Fruit fly (Drosophila melanogaster): ENCODE measurements around the gene Bhmt.

Gene Bhmt

dm6 chr2L:18974063-18974779 lies 17.1 kb upstream of the Bhmt start, which contains the start of the genes L2HGDH and CG10431 (continued):
- TF ChIP-seq CG7368 (GFP tag; optimal IDR thresholded peaks at IDR 0.05) (peak; percentile 25), salr (GFP tag; optimal IDR thresholded peaks at IDR 0.05) (no peak), dac (GFP tag; optimal IDR thresholded peaks at IDR 0.05) (no peak), Smox (GFP tag; optimal IDR thresholded peaks at IDR 0.05) (no peak), Ets96B (tag; optimal IDR thresholded peaks at IDR 0.05) (peak; percentile 52), spab (GFP tag; optimal IDR thresholded peaks at IDR 0.05) (no peak), CG8632 (GFP tag; optimal IDR thresholded peaks at IDR 0.05) (no peak), CG6276 (GFP tag; optimal IDR thresholded peaks at IDR 0.05) (no peak), net (GFP tag; optimal IDR thresholded peaks at IDR 0.05) (no peak), Gug (GFP tag; IDR thresholded peaks at IDR 0.05) (no peak), eg (GFP tag; IDR thresholded peaks at IDR 0.05) (peak; percentile 74), CG11294 (GFP tag; IDR thresholded peaks at IDR 0.05) (no peak), Eip75B (GFP tag; optimal IDR thresholded peaks at IDR 0.05) (no peak), CG3919 (GFP tag; optimal IDR thresholded peaks at IDR 0.05) (no peak), CG9139 (GFP tag; optimal IDR thresholded peaks at IDR 0.05) (no peak), CG16779 (tag; optimal IDR thresholded peaks at IDR 0.05) (no peak), OdsH (GFP tag; optimal IDR thresholded peaks at IDR 0.05) (no peak), pdm3 (GFP tag; optimal IDR thresholded peaks at IDR 0.05) (no peak), topi (GFP tag; optimal IDR thresholded peaks at IDR 0.05) (peak; percentile 65), cyc (GFP tag; optimal IDR thresholded peaks at IDR 0.05) (no peak), Eip78C (GFP tag) (peak; percentile 92)

dm6 chr2L:18968370-18969105 lies 11.4 kb upstream of the Bhmt start, which contains the start of the genes Nak and Tango6:
Gene Nak, minus strand, starts transcription at chr2L:18968744.
Gene Tango6, plus strand, starts transcription at chr2L:18969028.
- TF ChIP-seq lz (GFP tag; optimal IDR thresholded peaks at IDR 0.05) (peak; percentile 27), net (GFP tag; optimal IDR thresholded peaks at IDR 0.05) (no peak), CG34406 (GFP tag; optimal IDR thresholded peaks at IDR 0.05) (no peak), Blimp-1 (GFP tag; optimal IDR thresholded peaks at IDR 0.05) (peak; percentile 11), CG15336 (GFP tag; IDR thresholded peaks at IDR 0.05) (peak; percentile 25; the same call in 1 of the 2 replicates), Gug (GFP tag; IDR thresholded peaks at IDR 0.05) (no peak), CG8119 (GFP tag; IDR thresholded peaks at IDR 0.05) (no peak), Met (GFP tag; optimal IDR thresholded peaks at IDR 0.05) (peak; percentile 44), CG8632 (GFP tag; optimal IDR thresholded peaks at IDR 0.05) (no peak), CG1621 (tag; optimal IDR thresholded peaks at IDR 0.05) (no peak), eg (GFP tag; IDR thresholded peaks at IDR 0.05) (no peak), CG16779 (tag; optimal IDR thresholded peaks at IDR 0.05) (no peak), CG11762 (GFP tag; optimal IDR thresholded peaks at IDR 0.05; ENCODE audit: insufficient read depth) (no peak), spab (GFP tag; optimal IDR thresholded peaks at IDR 0.05) (no peak), dsx (GFP tag; optimal IDR thresholded peaks at IDR 0.05; ENCODE audit: poor library complexity, severe bottlenecking) (no peak), Hr39 (GFP tag; optimal IDR thresholded peaks at IDR 0.05) (peak; percentile 46), fkh (GFP tag; optimal IDR thresholded peaks at IDR 0.05) (peak; percentile 86), CG8319 (GFP tag; optimal IDR thresholded peaks at IDR 0.05) (no peak), CG11294 (GFP tag; IDR thresholded peaks at IDR 0.05) (no peak), Eip75B (GFP tag; optimal IDR thresholded peaks at IDR 0.05) (peak; percentile 36), Sox14 (GFP tag; optimal IDR thresholded peaks at IDR 0.05) (peak; percentile 72), CG4318 (GFP tag; optimal IDR thresholded peaks at IDR 0.05) (no peak), dac (GFP tag; optimal IDR thresholded peaks at IDR 0.05) (no peak), CG6808 (GFP tag; optimal IDR thresholded peaks at IDR 0.05) (no peak), salr (GFP tag; optimal IDR thresholded peaks at IDR 0.05) (no peak), CG6854 (GFP tag; optimal IDR thresholded peaks at IDR 0.05) (peak; percentile 38), Eip78C (GFP tag) (peak; percentile 71), Sox15 (GFP tag; optimal IDR thresholded peaks at IDR 0.05) (no peak), topi (GFP tag; optimal IDR thresholded peaks at IDR 0.05) (peak; percentile 47), CG31627 (GFP tag; optimal IDR thresholded peaks at IDR 0.05) (peak; percentile 58), acj6 (GFP tag; optimal IDR thresholded peaks at IDR 0.05) (no peak), CG3032 (tag; optimal IDR thresholded peaks at IDR 0.05) (peak; percentile 47), vri (GFP tag; optimal IDR thresholded peaks at IDR 0.05) (peak; percentile 40), CG10669 (GFP tag; optimal IDR thresholded peaks at IDR 0.05) (no peak), CG3919 (GFP tag; optimal IDR thresholded peaks at IDR 0.05) (peak; percentile 24), pdm3 (GFP tag; optimal IDR thresholded peaks at IDR 0.05) (peak; percentile 38), CG11902 (GFP tag; optimal IDR thresholded peaks at IDR 0.05) (no peak), ss (GFP tag; optimal IDR thresholded peaks at IDR 0.05) (no peak)
